Worm (Caenorhabditis elegans) whole organism, L4 larva: ENCODE results near the gene srb-11.

ENCODE experiments used
- F10B5.3 ChIP-seq: sonication (generic microtip); optimal IDR thresholded peaks from 2 replicates; lab custom pipeline; 2016; ENCODE audit warnings: mild to moderate bottlenecking, missing genetic modification characterization, missing compliant biosample characterization
- F26F4.8 ChIP-seq: fragments of 200-800 bp; sonication (Bioruptor generic); conservative IDR thresholded peaks from 2 replicates; pipeline ENCODE4 v1.3.6; 2022; ENCODE audit warnings: missing genetic modification characterization, missing compliant biosample characterization
- F49E8.2 ChIP-seq: sonication (generic microtip); optimal IDR thresholded peaks from 2 replicates; lab custom pipeline; 2016; ENCODE audit warnings: missing compliant biosample characterization, mild to moderate bottlenecking, missing genetic modification characterization, borderline replicate concordance
- Y105C5A.15 ChIP-seq: fragments of 200-800 bp; sonication (Bioruptor generic); IDR thresholded peaks from 2 replicates; pipeline ENCODE4 v1.3.6; 2022; ENCODE audit warnings: missing genetic modification characterization, missing compliant biosample characterization
- Y48G9A.11 ChIP-seq: fragments of 200-800 bp; sonication (Bioruptor generic); IDR thresholded peaks from 2 replicates; pipeline ENCODE4 v1.3.6; 2022; ENCODE audit warnings: missing genetic modification reagents, missing genetic modification characterization, missing compliant biosample characterization
- Y5F2A.4 ChIP-seq: fragments of 200-800 bp; sonication (Bioruptor generic); optimal IDR thresholded peaks from 2 replicates; lab custom pipeline; 2018; ENCODE audit warnings: mild to moderate bottlenecking, missing genetic modification characterization, missing compliant biosample characterization
- Y75B8A.6 ChIP-seq: fragments of 200-800 bp; sonication (Bioruptor generic); IDR thresholded peaks from 2 replicates; pipeline ENCODE4 v1.3.6; 2022; ENCODE audit warnings: missing genetic modification reagents, missing genetic modification characterization, missing compliant biosample characterization
- ZK546.5 ChIP-seq, 2 experiments: sonication (generic microtip); optimal IDR thresholded peaks; 2 replicates each; lab custom pipeline; 2017; ENCODE audit warnings: missing biosample characterization in 2 of 2, missing genetic modification characterization in 2 of 2
- aha-1 ChIP-seq: fragments of 150-350 bp; peaks from one replicate; lab custom pipeline; 2014; ENCODE audit warnings: missing biosample characterization, missing genetic modification characterization
- ama-1 ChIP-seq: fragments of 150-350 bp; optimal IDR thresholded peaks from 2 replicates; lab custom pipeline; 2014; ENCODE audit warnings: inconsistent platforms, mixed read lengths
- arid-1 ChIP-seq: fragments of 200-800 bp; sonication (Bioruptor generic); conservative IDR thresholded peaks from 2 replicates; pipeline ENCODE4 v1.3.6; 2022; ENCODE audit warnings: missing genetic modification reagents, missing genetic modification characterization, missing compliant biosample characterization
- ceh-20 ChIP-seq: fragments of 200-800 bp; sonication (Bioruptor generic); IDR thresholded peaks from 2 replicates; pipeline ENCODE4 v1.3.6; 2022; ENCODE audit warnings: missing genetic modification reagents, missing genetic modification characterization, missing compliant biosample characterization
- ceh-32 ChIP-seq: sonication (generic microtip); optimal IDR thresholded peaks from 2 replicates; lab custom pipeline; 2016; ENCODE audit warnings: mild to moderate bottlenecking, missing genetic modification characterization, missing compliant biosample characterization; ENCODE audit not compliant: poor library complexity
- ceh-44 ChIP-seq: fragments of 200-800 bp; sonication (Bioruptor generic); IDR thresholded peaks from 2 replicates; pipeline ENCODE4 v1.3.6; 2022; ENCODE audit warnings: missing genetic modification reagents, missing genetic modification characterization, missing compliant biosample characterization
- ceh-82 ChIP-seq: sonication (generic microtip); optimal IDR thresholded peaks from 2 replicates; lab custom pipeline; 2017; ENCODE audit warnings: missing biosample characterization, missing genetic modification characterization
- daf-19 ChIP-seq: fragments of 200-800 bp; sonication (Bioruptor generic); conservative IDR thresholded peaks from 2 replicates; pipeline ENCODE4 v1.3.6; 2022; ENCODE audit warnings: missing genetic modification characterization, missing compliant biosample characterization
- dpl-1 ChIP-seq: fragments of 150-350 bp; optimal IDR thresholded peaks from 2 replicates; lab custom pipeline; 2014; ENCODE audit warnings: missing biosample characterization, missing genetic modification reagents, missing genetic modification characterization
- duxl-1 ChIP-seq: sonication (generic microtip); optimal IDR thresholded peaks from 2 replicates; lab custom pipeline; 2016; ENCODE audit warnings: mild to moderate bottlenecking, missing genetic modification characterization, moderate library complexity, missing compliant biosample characterization; ENCODE audit not compliant: poor library complexity
- dve-1 ChIP-seq: sonication (generic microtip); optimal IDR thresholded peaks from 2 replicates; lab custom pipeline; 2017; ENCODE audit warnings: antibody characterized with exemption, mild to moderate bottlenecking, missing genetic modification characterization, missing compliant biosample characterization; ENCODE audit not compliant: insufficient read depth
- fkh-10 ChIP-seq: fragments of 150-350 bp; optimal IDR thresholded peaks from 2 replicates; lab custom pipeline; 2014; ENCODE audit warnings: missing biosample characterization, missing genetic modification reagents, missing genetic modification characterization
- fos-1 ChIP-seq: fragments of 150-350 bp; optimal IDR thresholded peaks from 2 replicates; lab custom pipeline; 2014; ENCODE audit warnings: missing biosample characterization, missing genetic modification characterization
- hif-1 ChIP-seq, 2 experiments: sonication (generic microtip); optimal IDR thresholded peaks; 2 replicates each; lab custom pipeline; 2016 to 2017; ENCODE audit warnings: missing compliant biosample characterization in 2 of 2, missing genetic modification characterization in 2 of 2, missing genetic modification reagents in 2 of 2, missing genotype in 2 of 2, mild to moderate bottlenecking in 1 of 2
- lin-1 ChIP-seq: fragments of 200-800 bp; sonication (Bioruptor generic); IDR thresholded peaks from 2 replicates; pipeline ENCODE4 v1.3.6; 2022; ENCODE audit warnings: missing genetic modification reagents, missing genetic modification characterization, missing compliant biosample characterization
- lin-13 ChIP-seq: fragments of 150-350 bp; optimal IDR thresholded peaks from 2 replicates; lab custom pipeline; 2014; ENCODE audit warnings: missing biosample characterization, missing genetic modification reagents, missing genetic modification characterization
- lin-15B ChIP-seq: fragments of 150-350 bp; sonication (generic microtip); optimal IDR thresholded peaks from 3 replicates; lab custom pipeline; 2014; ENCODE audit warnings: missing biosample characterization, missing genetic modification characterization
- lin-29 ChIP-seq: fragments of 200-800 bp; sonication (Bioruptor generic); IDR thresholded peaks from 2 replicates; pipeline ENCODE4 v1.3.6; 2022; ENCODE audit warnings: missing genetic modification reagents, missing genetic modification characterization, missing compliant biosample characterization
- lin-38 ChIP-seq: fragments of 200-800 bp; sonication (Bioruptor generic); IDR thresholded peaks from 2 replicates; pipeline ENCODE4 v1.3.6; 2022; ENCODE audit warnings: missing genetic modification reagents, missing genetic modification characterization, missing compliant biosample characterization
- lir-3 ChIP-seq: sonication (generic microtip); optimal IDR thresholded peaks from 2 replicates; lab custom pipeline; 2016; ENCODE audit warnings: mild to moderate bottlenecking, missing genetic modification characterization, missing compliant biosample characterization
- madf-9 ChIP-seq: fragments of 200-800 bp; sonication (Bioruptor generic); conservative IDR thresholded peaks from 2 replicates; pipeline ENCODE4 v1.3.6; 2022; ENCODE audit warnings: missing genetic modification reagents, missing genetic modification characterization, missing compliant biosample characterization
- mdt-29 ChIP-seq: fragments of 200-800 bp; sonication (Bioruptor generic); IDR thresholded peaks from 2 replicates; pipeline ENCODE4 v1.3.6; 2022; ENCODE audit warnings: missing genetic modification reagents, missing genetic modification characterization, missing compliant biosample characterization
- mes-2 ChIP-seq: sonication (generic microtip); optimal IDR thresholded peaks from 2 replicates; lab custom pipeline; 2016; ENCODE audit warnings: missing genotype, mild to moderate bottlenecking, missing genetic modification characterization, missing compliant biosample characterization; ENCODE audit not compliant: poor library complexity, severe bottlenecking
- mxl-2 ChIP-seq: fragments of 200-800 bp; sonication (Bioruptor generic); conservative IDR thresholded peaks from 2 replicates; pipeline ENCODE4 v1.3.6; 2022; ENCODE audit warnings: missing genetic modification reagents, missing genetic modification characterization, missing compliant biosample characterization
- nhr-102 ChIP-seq: sonication (generic microtip); optimal IDR thresholded peaks from 2 replicates; lab custom pipeline; 2016; ENCODE audit warnings: mild to moderate bottlenecking, missing genetic modification characterization, moderate library complexity, missing compliant biosample characterization
- nhr-11 ChIP-seq: fragments of 150-350 bp; optimal IDR thresholded peaks from 2 replicates; lab custom pipeline; 2014; ENCODE audit warnings: missing biosample characterization, missing genetic modification characterization
- nhr-111 ChIP-seq: fragments of 200-800 bp; sonication (Bioruptor generic); optimal IDR thresholded peaks from 2 replicates; lab custom pipeline; 2018; ENCODE audit warnings: mild to moderate bottlenecking, missing genetic modification characterization, missing compliant biosample characterization
- nhr-237 ChIP-seq: sonication (generic microtip); optimal IDR thresholded peaks from 2 replicates; lab custom pipeline; 2017; ENCODE audit warnings: missing biosample characterization, missing genetic modification characterization
- nhr-42 ChIP-seq: fragments of 200-800 bp; sonication (Bioruptor generic); IDR thresholded peaks from 2 replicates; pipeline ENCODE4 v1.3.6; 2022; ENCODE audit warnings: missing genetic modification characterization, missing compliant biosample characterization
- nhr-48 ChIP-seq: sonication (generic microtip); optimal IDR thresholded peaks from 2 replicates; lab custom pipeline; 2016; ENCODE audit warnings: mild to moderate bottlenecking, missing genetic modification characterization, missing compliant biosample characterization
- nhr-6 ChIP-seq: fragments of 150-350 bp; optimal IDR thresholded peaks from 2 replicates; lab custom pipeline; 2014; ENCODE audit warnings: missing biosample characterization, missing genetic modification characterization
- nhr-76 ChIP-seq: fragments of 150-350 bp; optimal IDR thresholded peaks from 2 replicates; lab custom pipeline; 2014; ENCODE audit warnings: missing biosample characterization, missing genetic modification characterization
- nhr-77 ChIP-seq: fragments of 150-350 bp; optimal IDR thresholded peaks from 2 replicates; lab custom pipeline; 2014; ENCODE audit warnings: missing biosample characterization, missing genetic modification characterization
- php-3 ChIP-seq: fragments of 200-800 bp; sonication (Bioruptor generic); IDR thresholded peaks from 2 replicates; pipeline ENCODE4 v1.3.6; 2022; ENCODE audit warnings: missing genetic modification reagents, missing genetic modification characterization, missing compliant biosample characterization
- pqm-1 ChIP-seq: sonication (generic microtip); optimal IDR thresholded peaks from 2 replicates; lab custom pipeline; 2017; ENCODE audit warnings: missing biosample characterization, missing genetic modification characterization
- rbr-2 ChIP-seq: sonication (generic microtip); optimal IDR thresholded peaks from 2 replicates; lab custom pipeline; 2016; ENCODE audit warnings: missing genotype, missing genetic modification characterization, missing compliant biosample characterization
- skn-1 ChIP-seq: fragments of 150-350 bp; optimal IDR thresholded peaks from 2 replicates; lab custom pipeline; 2014; ENCODE audit warnings: missing biosample characterization, missing genetic modification characterization
- snpc-4 ChIP-seq: fragments of 150-350 bp; optimal IDR thresholded peaks from 2 replicates; lab custom pipeline; 2014; ENCODE audit warnings: missing biosample characterization, missing genetic modification characterization
- tag-97 ChIP-seq: fragments of 200-800 bp; sonication (Bioruptor generic); IDR thresholded peaks from 2 replicates; pipeline ENCODE4 v1.3.6; 2022; ENCODE audit warnings: missing genetic modification characterization, missing compliant biosample characterization
- unc-130 ChIP-seq: sonication (generic microtip); optimal IDR thresholded peaks from 2 replicates; lab custom pipeline; 2016; ENCODE audit warnings: missing genetic modification reagents, missing genetic modification characterization, missing compliant biosample characterization
- zfp-3 ChIP-seq: fragments of 200-800 bp; sonication (Bioruptor generic); conservative IDR thresholded peaks from 2 replicates; pipeline ENCODE4 v1.3.6; 2022; ENCODE audit warnings: missing genetic modification reagents, missing genetic modification characterization, missing compliant biosample characterization
- zip-11 ChIP-seq: fragments of 200-800 bp; sonication (Bioruptor generic); IDR thresholded peaks from 2 replicates; pipeline ENCODE4 v1.3.6; 2022; ENCODE audit warnings: missing genetic modification characterization, missing compliant biosample characterization
- ztf-11 ChIP-seq: fragments of 150-350 bp; optimal IDR thresholded peaks from 2 replicates; lab custom pipeline; 2014; ENCODE audit warnings: missing biosample characterization, missing genetic modification characterization

The srb-11 gene

DNA sequence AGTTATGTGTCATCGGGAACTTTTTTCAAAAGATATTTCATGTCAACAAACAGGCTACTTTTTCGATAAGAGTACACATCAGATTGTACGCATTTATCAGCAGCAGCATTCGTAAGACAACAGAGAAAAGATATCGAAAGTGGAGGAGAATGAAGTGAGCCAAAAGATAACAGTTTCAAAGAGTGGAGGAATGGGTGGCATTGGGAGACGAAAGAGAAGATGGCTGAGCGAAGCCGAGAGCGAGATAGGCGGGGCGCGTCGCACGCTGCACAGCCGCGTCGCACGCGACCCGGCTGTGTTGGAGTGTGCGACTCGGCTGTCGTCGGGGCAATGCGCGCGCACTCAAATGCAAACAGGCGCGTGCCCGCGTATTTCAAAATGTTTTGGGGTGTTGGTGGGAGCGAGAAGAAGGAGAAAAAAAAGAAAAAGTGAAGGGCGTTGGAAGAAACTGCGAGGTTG, 28.6 kb downstream of the srb-11 start:
- TF ChIP-seq unc-130 (GFP tag; lab: Kevin White, UChicago) (peak; percentile 7), nhr-237 (tag; lab: Kevin White, UChicago) (no peak), ceh-20 (peak; percentile 90), lir-3 (tag; lab: Kevin White, UChicago) (no peak), nhr-102 (peak; percentile 89), hif-1 (tag; optimal IDR thresholded peaks at IDR 0.05; lab: Kevin White, UChicago) (peak in 1 of 2 experiments; percentile 85), Y48G9A.11 (GFP tag; lab: Robert Waterston, UW) (peak; percentile 40; the same call in 1 of the 2 replicates), nhr-76 (no peak), nhr-77 (tag; lab: Kevin White, UChicago) (peak; percentile 85), dve-1 (tag; lab: Kevin White, UChicago) (peak; percentile 96), rbr-2 (tag; lab: Kevin White, UChicago) (peak; percentile 93), F10B5.3 (tag; lab: Kevin White, UChicago) (peak; percentile 73), mxl-2 (no peak; the same call in 1 of the 2 replicates), lin-29 (GFP tag; lab: Robert Waterston, UW) (no peak; the same call in 1 of the 2 replicates), duxl-1 (tag; lab: Kevin White, UChicago) (peak; percentile 60), mes-2 (peak; percentile 71), ZK546.5 (tag; optimal IDR thresholded peaks at IDR 0.05; lab: Kevin White, UChicago) (no peak), madf-9 (GFP tag; lab: Robert Waterston, UW) (peak; percentile 76), fkh-10 (GFP tag; lab: Kevin White, UChicago) (no peak), pqm-1 (peak; percentile 96), lin-38 (GFP tag; lab: Robert Waterston, UW) (peak; percentile 84), Y5F2A.4 (GFP tag; lab: Kevin White, UChicago) (peak; percentile 46), Y75B8A.6 (GFP tag; lab: Robert Waterston, UW) (0 out of 2 replicates have a peak, but pooled peaks have one; percentile 54), snpc-4 (tag; lab: Kevin White, UChicago) (no peak), lin-13 (peak; percentile 71), daf-19 (GFP tag; lab: Robert Waterston, UW) (no peak), skn-1 (no peak), tag-97 (GFP tag; lab: Robert Waterston, UW) (no peak), nhr-6 (tag; lab: Kevin White, UChicago) (peak; percentile 91), mdt-29 (GFP tag; lab: Robert Waterston, UW) (peak; percentile 85), php-3 (peak; percentile 88), lin-1 (GFP tag; lab: Robert Waterston, UW) (peak; percentile 92), F26F4.8 (GFP tag; lab: Robert Waterston, UW) (no peak), ceh-44 (GFP tag; lab: Robert Waterston, UW) (no peak), ceh-82 (tag; lab: Kevin White, UChicago) (no peak), fos-1 (tag; lab: Kevin White, UChicago) (no peak), arid-1 (GFP tag; lab: Robert Waterston, UW) (peak; percentile 94), Y105C5A.15 (peak; percentile 81; the same call in 1 of the 2 replicates), nhr-11 (tag; lab: Kevin White, UChicago) (peak; percentile 60), aha-1 (tag; lab: Kevin White, UChicago) (peak; percentile 95), nhr-48 (tag; lab: Kevin White, UChicago) (peak; percentile 89), F49E8.2 (tag; lab: Kevin White, UChicago) (no peak), dpl-1 (GFP tag; lab: Kevin White, UChicago) (peak; percentile 75), zfp-3 (GFP tag; lab: Robert Waterston, UW) (peak; percentile 87; the same call in 1 of the 2 replicates), nhr-42 (GFP tag; lab: Robert Waterston, UW) (peak; percentile 84), ama-1 (lab: Kevin White, UChicago) (peak; percentile 89), zip-11 (GFP tag; lab: Robert Waterston, UW) (no peak), nhr-111 (GFP tag; lab: Kevin White, UChicago) (no peak), ceh-32 (peak; percentile 36), ztf-11 (tag; lab: Kevin White, UChicago) (no peak), lin-15B (no peak)
